Worm (Caenorhabditis elegans): ENCODE data around the gene col-142.

DNA sequence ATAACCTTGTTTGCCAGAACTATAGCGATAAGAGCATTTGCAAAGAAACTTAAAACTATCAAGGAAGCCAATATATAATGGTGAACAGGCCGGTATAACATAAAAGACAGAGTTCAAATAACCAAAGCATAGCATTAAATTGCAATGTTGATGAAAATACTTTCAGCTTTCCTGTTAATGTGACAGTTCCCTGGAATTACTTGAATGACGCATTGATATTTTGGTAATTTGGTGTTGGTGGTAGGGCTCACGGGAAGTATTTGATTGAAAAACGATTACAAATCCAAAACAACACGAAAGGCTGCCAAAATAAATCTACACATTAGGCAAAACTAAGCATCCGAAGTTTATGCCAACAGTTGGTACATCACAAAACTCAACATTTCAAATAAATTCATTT lies 22.0 kb upstream of the col-142 start, which contains the start of gene dmsr-16:
- TF ChIP-seq him-1 (tag; optimal IDR thresholded peaks at IDR 0.05): no peak
- no peak for TF ChIP-seq W03F9.2 (tag; optimal IDR thresholded peaks at IDR 0.05)
